Worm (Caenorhabditis elegans) whole organism, L4 larva: ENCODE data around the gene Y53G8B.1.

Experiments used
- D1046.2 ChIP-seq: fragments of 200-800 bp; sonication (Bioruptor generic); IDR thresholded peaks from 2 replicates; pipeline ENCODE4 v1.3.6; 2022; ENCODE audit warnings: missing genetic modification characterization, missing compliant biosample characterization
- aha-1 ChIP-seq: fragments of 150-350 bp; peaks from one replicate; lab custom pipeline; 2014; ENCODE audit warnings: missing biosample characterization, missing genetic modification characterization
- egl-27 ChIP-seq: sonication (generic microtip); optimal IDR thresholded peaks from 3 replicates; lab custom pipeline; 2017; ENCODE audit warnings: missing biosample characterization, missing genetic modification reagents, missing genetic modification characterization
- hif-1 ChIP-seq, 2 experiments: sonication (generic microtip); optimal IDR thresholded peaks; 2 replicates each; lab custom pipeline; 2016 to 2017; ENCODE audit warnings: missing compliant biosample characterization in 2 of 2, missing genetic modification characterization in 2 of 2, missing genetic modification reagents in 2 of 2, missing genotype in 2 of 2, mild to moderate bottlenecking in 1 of 2
- lin-15B ChIP-seq: fragments of 150-350 bp; sonication (generic microtip); optimal IDR thresholded peaks from 3 replicates; lab custom pipeline; 2014; ENCODE audit warnings: missing biosample characterization, missing genetic modification characterization
- madf-9 ChIP-seq: fragments of 200-800 bp; sonication (Bioruptor generic); conservative IDR thresholded peaks from 2 replicates; pipeline ENCODE4 v1.3.6; 2022; ENCODE audit warnings: missing genetic modification reagents, missing genetic modification characterization, missing compliant biosample characterization
- mdl-1 ChIP-seq, 2 experiments: fragments of 150-350 bp in 1 of 2; sonication (generic microtip) in 1 of 2; optimal IDR thresholded peaks; 2 replicates each; lab custom pipeline; 2014 to 2017; ENCODE audit warnings: missing biosample characterization in 2 of 2, missing genetic modification characterization in 2 of 2
- nhr-11 ChIP-seq: fragments of 150-350 bp; optimal IDR thresholded peaks from 2 replicates; lab custom pipeline; 2014; ENCODE audit warnings: missing biosample characterization, missing genetic modification characterization
- pha-4 ChIP-seq, 2 experiments: fragments of 150-350 bp in 1 of 2; fragments of 200-800 bp in 1 of 2; sonication (Bioruptor generic) in 1 of 2; IDR thresholded peaks in 1 of 2; optimal IDR thresholded peaks in 1 of 2; 2 replicates each; pipeline versions ENCODE4 v1.3.6 to Lab custom; 2014 to 2022; ENCODE audit warnings: missing genetic modification characterization in 2 of 2, missing genetic modification reagents in 2 of 2, missing biosample characterization in 1 of 2, missing compliant biosample characterization in 1 of 2
- pqm-1 ChIP-seq: sonication (generic microtip); optimal IDR thresholded peaks from 2 replicates; lab custom pipeline; 2017; ENCODE audit warnings: missing biosample characterization, missing genetic modification characterization
- saeg-2 ChIP-seq: fragments of 200-800 bp; sonication (Bioruptor generic); IDR thresholded peaks from 2 replicates; pipeline ENCODE4 v1.3.6; 2022; ENCODE audit warnings: missing genetic modification reagents, missing genetic modification characterization, missing compliant biosample characterization
- set-16 ChIP-seq: fragments of 200-800 bp; sonication (Bioruptor generic); IDR thresholded peaks from 2 replicates; pipeline ENCODE4 v1.3.6; 2022; ENCODE audit warnings: missing genetic modification reagents, missing genetic modification characterization, missing compliant biosample characterization
- unc-62 ChIP-seq, 3 experiments: fragments of 150-350 bp in 1 of 3; sonication (generic microtip); optimal IDR thresholded peaks in 2 of 3; peaks in 1 of 3; 1 replicate in 1 of 3; 2 replicates in 2 of 3; lab custom pipeline; 2014 to 2017; ENCODE audit warnings: missing biosample characterization in 3 of 3, missing genetic modification characterization in 3 of 3, missing genetic modification reagents in 3 of 3, missing genotype in 1 of 3

- TF ChIP-seq hif-1 (tag; optimal IDR thresholded peaks at IDR 0.05; lab: Kevin White, UChicago) (no peak), aha-1 (tag; lab: Kevin White, UChicago) (no peak), madf-9 (no peak), unc-62 (GFP tag; optimal IDR thresholded peaks at IDR 0.05 in 1 of 2; lab: Kevin White, UChicago) (no peak), unc-62 (tag; optimal IDR thresholded peaks at IDR 0.05; lab: Kevin White, UChicago) (no peak), saeg-2 (GFP tag; lab: Robert Waterston, UW) (no peak), set-16 (no peak), nhr-11 (no peak), pqm-1 (tag; lab: Kevin White, UChicago) (no peak), egl-27 (tag; lab: Kevin White, UChicago) (no peak), mdl-1 (tag; optimal IDR thresholded peaks at IDR 0.05; lab: Kevin White, UChicago) (no peak), D1046.2 (GFP tag; lab: Robert Waterston, UW) (no peak), lin-15B (tag; lab: Kevin White, UChicago) (no peak), pha-4 (GFP tag; IDR thresholded peaks at IDR 0.05; lab: Robert Waterston, UW) (no peak), pha-4 (tag; optimal IDR thresholded peaks at IDR 0.05; lab: Kevin White, UChicago) (no peak)
These were observed 42.3 kb downstream of the Y53G8B.1 start, which contains the start of gene R148.4 for ce11 chrIII:3171382-3171781.
